Worm (Caenorhabditis elegans) whole organism, L4/young adult: ENCODE data around the gene cutl-4.

Experiments
- W03F9.2 ChIP-seq: fragments of 150-350 bp; optimal IDR thresholded peaks from 2 replicates; lab custom pipeline; 2014; ENCODE audit warnings: missing biosample characterization, missing genetic modification characterization
- him-1 ChIP-seq: sonication (generic microtip); optimal IDR thresholded peaks from 2 replicates; lab custom pipeline; 2016; ENCODE audit warnings: missing genotype, missing genetic modification reagents, missing genetic modification characterization, missing compliant biosample characterization

ce11 chrV:17724704-17725103 lies 15.0 kb downstream of the cutl-4 start, which contains the start of gene fat-5:
- TF ChIP-seq him-1, result no peak
- no peak for TF ChIP-seq W03F9.2 (tag; lab: Kevin White, UChicago)
